Fruit fly (Drosophila melanogaster) whole organism, adult: ENCODE results near the gene fid.

Experiments
- CG1620 ChIP-seq: fragments of 200-800 bp; sonication (Bioruptor generic); optimal IDR thresholded peaks from 2 replicates; lab custom pipeline; 2016; ENCODE audit warnings: missing biosample characterization, missing genetic modification characterization
- CG7045 ChIP-seq: fragments of 200-800 bp; sonication (Bioruptor generic); optimal IDR thresholded peaks from 2 replicates; lab custom pipeline; 2017; ENCODE audit warnings: missing biosample characterization, mild to moderate bottlenecking, missing genetic modification characterization
- ovo ChIP-seq: fragments of 200-800 bp; sonication (Bioruptor generic); optimal IDR thresholded peaks from 2 replicates; lab custom pipeline; 2016; ENCODE audit warnings: missing biosample characterization, missing genetic modification characterization
- pad ChIP-seq: fragments of 200-800 bp; sonication (Bioruptor generic); optimal IDR thresholded peaks from 3 replicates; lab custom pipeline; 2017; ENCODE audit warnings: missing biosample characterization, missing genetic modification characterization, mild to moderate bottlenecking, moderate library complexity, missing genetic modification reagents
- tj ChIP-seq: fragments of 200-800 bp; sonication (Bioruptor generic); optimal IDR thresholded peaks from 3 replicates; lab custom pipeline; 2017; ENCODE audit warnings: missing biosample characterization, mild to moderate bottlenecking, missing genetic modification characterization, moderate library complexity

dm6 chr3R:26013664-26013948 lies 43.7 kb downstream of the fid start:
- TF ChIP-seq CG7045 (GFP tag; lab: Kevin White, UChicago) = no peak
- no peak for TF ChIP-seq pad
- no peak for TF ChIP-seq ovo (GFP tag; lab: Kevin White, UChicago)
- no peak for TF ChIP-seq CG1620
- TF ChIP-seq tj = no peak
